Worm (Caenorhabditis elegans): ENCODE measurements around the gene trx-3.

The trx-3 gene

ce11 chrIV:4513269-4513819, 26.5 kb downstream of the trx-3 start, which contains the start of gene sar-1 (continued):
- TF ChIP-seq nhr-28 (tag; optimal IDR thresholded peaks at IDR 0.05), result peak; percentile 86
- TF ChIP-seq ces-1 (GFP tag; optimal IDR thresholded peaks at IDR 0.05), result no peak
- no peak for TF ChIP-seq mxl-2 (GFP tag; conservative IDR thresholded peaks at IDR 0.05)
- TF ChIP-seq mdl-1 (tag; optimal IDR thresholded peaks at IDR 0.05), result peak; percentile 60 to 83
- peak; percentile 75 for TF ChIP-seq mes-2 (tag; optimal IDR thresholded peaks at IDR 0.05; ENCODE audit: poor library complexity, severe bottlenecking)
- peak; percentile 64 for TF ChIP-seq spr-3 (GFP tag; optimal IDR thresholded peaks at IDR 0.05)
- no peak for TF ChIP-seq attf-4 (tag; optimal IDR thresholded peaks at IDR 0.05)
- peak in 1 of 2 experiments; percentile 5 for TF ChIP-seq ZK546.5 (tag; optimal IDR thresholded peaks at IDR 0.05)
- 0 out of 2 replicates have a peak, but pooled peaks have one; percentile 59 for TF ChIP-seq nhr-42 (GFP tag; IDR thresholded peaks at IDR 0.05)
- TF ChIP-seq ceh-44 (GFP tag; IDR thresholded peaks at IDR 0.05), result 0 out of 2 replicates have a peak, but pooled peaks have one; percentile 42
- peak; percentile 73 for TF ChIP-seq dmd-6 (GFP tag; IDR thresholded peaks at IDR 0.05)
- TF ChIP-seq dpl-1 (GFP tag; optimal IDR thresholded peaks at IDR 0.05), result peak; percentile 77
- TF ChIP-seq spr-1 (tag; optimal IDR thresholded peaks at IDR 0.05), result peak; percentile 77
- peak; percentile 78 for TF ChIP-seq hmg-1.1 (GFP tag; IDR thresholded peaks at IDR 0.05)
- TF ChIP-seq fos-1 (tag; optimal IDR thresholded peaks at IDR 0.05), result no peak
- TF ChIP-seq F37D6.2 (tag; optimal IDR thresholded peaks at IDR 0.05), result peak; percentile 67
- no peak for TF ChIP-seq gei-8 (GFP tag; optimal IDR thresholded peaks at IDR 0.05)
- TF ChIP-seq vab-7 (GFP tag; IDR thresholded peaks at IDR 0.05), result no peak
- peak; percentile 62; the same call in 1 of the 2 replicates for TF ChIP-seq snpc-1.2 (GFP tag; IDR thresholded peaks at IDR 0.05)
- 0 out of 2 replicates have a peak, but pooled peaks have one; percentile 63 for TF ChIP-seq tra-1 (GFP tag; IDR thresholded peaks at IDR 0.05)
- no peak for TF ChIP-seq unc-130 (GFP tag; optimal IDR thresholded peaks at IDR 0.05)
- peak; percentile 68; the same call in 1 of the 2 replicates for TF ChIP-seq zfp-3 (GFP tag; conservative IDR thresholded peaks at IDR 0.05)
- peak; percentile 4 for TF ChIP-seq zfp-2 (tag; optimal IDR thresholded peaks at IDR 0.05)
- peak; percentile 83 for TF ChIP-seq lin-38 (GFP tag; IDR thresholded peaks at IDR 0.05)
- TF ChIP-seq snpc-4 (tag; optimal IDR thresholded peaks at IDR 0.05), result no peak
- TF ChIP-seq nhr-76 (tag; optimal IDR thresholded peaks at IDR 0.05), result no peak
- TF ChIP-seq nhr-237 (tag; optimal IDR thresholded peaks at IDR 0.05), result no peak
- peak in 1 of 2 experiments; percentile 58 for TF ChIP-seq hif-1 (tag; optimal IDR thresholded peaks at IDR 0.05)
- TF ChIP-seq T26A8.4 (GFP tag; IDR thresholded peaks at IDR 0.05), result peak; percentile 85
- TF ChIP-seq skn-1 (tag; optimal IDR thresholded peaks at IDR 0.05), result no peak
- TF ChIP-seq ama-1 (optimal IDR thresholded peaks at IDR 0.05), result no peak
- TF ChIP-seq daf-16 (GFP tag; optimal IDR thresholded peaks at IDR 0.05), result peak in 1 of 2 experiments; percentile 49
- no peak for TF ChIP-seq daf-16 (tag; optimal IDR thresholded peaks at IDR 0.05)
- peak; percentile 78 for TF ChIP-seq egl-43 (GFP tag; IDR thresholded peaks at IDR 0.05)
- TF ChIP-seq saeg-2 (GFP tag; IDR thresholded peaks at IDR 0.05), result 0 out of 2 replicates have a peak, but pooled peaks have one; percentile 12
- TF ChIP-seq lin-13 (GFP tag; optimal IDR thresholded peaks at IDR 0.05), result peak; percentile 83
- TF ChIP-seq daf-12 (tag; optimal IDR thresholded peaks at IDR 0.05), result no peak
- peak; percentile 11 for TF ChIP-seq fkh-10 (GFP tag; optimal IDR thresholded peaks at IDR 0.05)
- TF ChIP-seq daf-8 (GFP tag; IDR thresholded peaks at IDR 0.05), result no peak
- peak; percentile 90 for TF ChIP-seq mxl-3 (GFP tag; optimal IDR thresholded peaks at IDR 0.05)
- TF ChIP-seq rbr-2 (tag; optimal IDR thresholded peaks at IDR 0.05), result peak; percentile 82
- no peak for TF ChIP-seq madf-5 (GFP tag; IDR thresholded peaks at IDR 0.05)
- TF ChIP-seq tag-97 (GFP tag; IDR thresholded peaks at IDR 0.05), result no peak
- TF ChIP-seq Y48G9A.11 (GFP tag; IDR thresholded peaks at IDR 0.05), result no peak
- TF ChIP-seq zip-2 (tag; optimal IDR thresholded peaks at IDR 0.05), result peak; percentile 14
- no peak for TF ChIP-seq zip-11 (GFP tag; IDR thresholded peaks at IDR 0.05)
- TF ChIP-seq ztf-11 (tag; optimal IDR thresholded peaks at IDR 0.05), result no peak
- TF ChIP-seq ceh-62 (tag; optimal IDR thresholded peaks at IDR 0.05), result no peak
- no peak for TF ChIP-seq dmd-8 (GFP tag; IDR thresholded peaks at IDR 0.05)
- TF ChIP-seq lsy-2 (tag; optimal IDR thresholded peaks at IDR 0.05), result peak; percentile 61 to 91
- no peak for TF ChIP-seq Y5F2A.4 (GFP tag; optimal IDR thresholded peaks at IDR 0.05)
